Fruit fly (Drosophila melanogaster) whole organism, embryonic: Measurements from ENCODE around the gene Mdh2.

Experiments
- Atf3 ChIP-seq: fragments of 200-800 bp; sonication (Bioruptor generic); optimal IDR thresholded peaks from 3 replicates; lab custom pipeline; 2016; ENCODE audit warnings: missing biosample characterization, missing genetic modification characterization
- B-H1 ChIP-seq: fragments of 200-800 bp; sonication (Bioruptor generic); IDR thresholded peaks from 3 replicates; pipeline ENCODE4 v1.3.6; 2022; ENCODE audit warnings: missing biosample characterization, missing genetic modification characterization
- Bgb ChIP-seq: fragments of 200-800 bp; sonication (Bioruptor generic); IDR thresholded peaks from 2 replicates; pipeline ENCODE4 v1.3.6; 2022; ENCODE audit warnings: missing biosample characterization, missing genetic modification characterization; ENCODE audit not compliant: partially characterized antibody
- CG1024 ChIP-seq: fragments of 200-800 bp; sonication (Bioruptor generic); IDR thresholded peaks from 2 replicates; pipeline ENCODE4 v1.3.6; 2022; ENCODE audit warnings: missing biosample characterization, missing genetic modification characterization
- CG10543 ChIP-seq: fragments of 200-800 bp; sonication (Bioruptor generic); optimal IDR thresholded peaks from 3 replicates; lab custom pipeline; 2017; ENCODE audit warnings: missing biosample characterization, mild to moderate bottlenecking, missing genetic modification characterization, moderate library complexity
- CG11398 ChIP-seq: fragments of 200-800 bp; sonication (Bioruptor generic); optimal IDR thresholded peaks from 2 replicates; lab custom pipeline; 2016; ENCODE audit warnings: missing biosample characterization, missing genetic modification characterization
- CG11696 ChIP-seq: fragments of 200-800 bp; sonication (Bioruptor generic); IDR thresholded peaks from 2 replicates; pipeline ENCODE4 v1.3.6; 2022; ENCODE audit warnings: missing biosample characterization, missing genetic modification characterization
- CG12659 ChIP-seq: fragments of 200-800 bp; sonication (Bioruptor generic); optimal IDR thresholded peaks from 3 replicates; lab custom pipeline; 2017; ENCODE audit warnings: mild to moderate bottlenecking, missing biosample characterization, missing genetic modification reagents, missing genetic modification characterization
- CG12744 ChIP-seq: fragments of 200-800 bp; sonication (Bioruptor generic); optimal IDR thresholded peaks from 2 replicates; lab custom pipeline; 2016; ENCODE audit warnings: missing biosample characterization, missing genetic modification characterization
- CG17568 ChIP-seq: fragments of 200-800 bp; sonication (Bioruptor generic); optimal IDR thresholded peaks from 2 replicates; lab custom pipeline; 2018; ENCODE audit warnings: missing biosample characterization, mild to moderate bottlenecking, missing genetic modification characterization, moderate library complexity
- CG1792 ChIP-seq: fragments of 200-800 bp; sonication (Bioruptor generic); optimal IDR thresholded peaks from 2 replicates; lab custom pipeline; 2016; ENCODE audit warnings: missing biosample characterization, missing genetic modification characterization
- CG18011 ChIP-seq: fragments of 200-800 bp; sonication (Bioruptor generic); optimal IDR thresholded peaks from 2 replicates; lab custom pipeline; 2017; ENCODE audit warnings: missing biosample characterization, missing genetic modification characterization, mild to moderate bottlenecking, moderate library complexity, missing genotype
- CG2678 ChIP-seq: fragments of 200-800 bp; sonication (Bioruptor generic); optimal IDR thresholded peaks from 3 replicates; lab custom pipeline; 2019; ENCODE audit warnings: missing biosample characterization, mild to moderate bottlenecking, missing genetic modification characterization, moderate library complexity
- CG3281 ChIP-seq: fragments of 200-800 bp; sonication (Bioruptor generic); optimal IDR thresholded peaks from 3 replicates; lab custom pipeline; 2017; ENCODE audit warnings: missing biosample characterization, mild to moderate bottlenecking, missing genetic modification characterization
- CG4328 ChIP-seq: fragments of 200-800 bp; sonication (Bioruptor generic); optimal IDR thresholded peaks from 3 replicates; lab custom pipeline; 2017; ENCODE audit warnings: missing biosample characterization, missing genetic modification reagents, missing genetic modification characterization
- CG7928 ChIP-seq: fragments of 200-800 bp; sonication (Bioruptor generic); optimal IDR thresholded peaks from 2 replicates; lab custom pipeline; 2017; ENCODE audit warnings: missing biosample characterization, mild to moderate bottlenecking, missing genetic modification characterization
- Camta ChIP-seq: fragments of 200-800 bp; sonication (Bioruptor generic); optimal IDR thresholded peaks from 2 replicates; lab custom pipeline; 2016; ENCODE audit warnings: missing biosample characterization, missing genetic modification characterization
- CkIIα-i1 ChIP-seq: fragments of 200-800 bp; sonication (Bioruptor generic); IDR thresholded peaks from 2 replicates; pipeline ENCODE4 v1.3.6; 2022; ENCODE audit warnings: missing biosample characterization, missing genetic modification characterization
- Dek ChIP-seq: fragments of 200-800 bp; sonication (Bioruptor generic); optimal IDR thresholded peaks from 3 replicates; lab custom pipeline; 2019; ENCODE audit warnings: missing biosample characterization, mild to moderate bottlenecking, missing genetic modification characterization, moderate library complexity
- E2f2 ChIP-seq: fragments of 200-800 bp; sonication (Bioruptor generic); IDR thresholded peaks from 2 replicates; pipeline ENCODE4 v1.3.6; 2022; ENCODE audit warnings: missing biosample characterization, missing genetic modification characterization
- Fer2 ChIP-seq: fragments of 200-800 bp; sonication (Bioruptor generic); optimal IDR thresholded peaks from 2 replicates; lab custom pipeline; 2018; ENCODE audit warnings: missing biosample characterization, mild to moderate bottlenecking, missing genetic modification characterization, moderate library complexity
- Hr78 ChIP-seq, 2 experiments: fragments of 200-800 bp in 1 of 2; fragments of >200 bp in 1 of 2; sonication (Bioruptor generic) in 1 of 2; optimal IDR thresholded peaks; 2 replicates each; lab custom pipeline; 2017 to 2019; ENCODE audit warnings: missing biosample characterization in 2 of 2, missing genetic modification characterization in 2 of 2, mild to moderate bottlenecking in 1 of 2, moderate library complexity in 1 of 2
- Lhr ChIP-seq: fragments of 200-800 bp; sonication (Bioruptor generic); optimal IDR thresholded peaks from 3 replicates; lab custom pipeline; 2017; ENCODE audit warnings: mild to moderate bottlenecking, missing biosample characterization, missing genetic modification reagents, missing genetic modification characterization
- NFAT ChIP-seq: fragments of 200-800 bp; sonication (Bioruptor generic); IDR thresholded peaks from 2 replicates; pipeline ENCODE4 v1.3.6; 2022; ENCODE audit warnings: missing biosample characterization, missing genetic modification characterization
- Nf-YA ChIP-seq: fragments of 200-800 bp; sonication (Bioruptor generic); IDR thresholded peaks from 2 replicates; pipeline ENCODE4 v1.3.6; 2022; ENCODE audit warnings: missing biosample characterization, missing genetic modification characterization
- Optix ChIP-seq: fragments of 200-800 bp; sonication (Bioruptor generic); IDR thresholded peaks from 3 replicates; pipeline ENCODE4 v1.3.6; 2022; ENCODE audit warnings: missing biosample characterization, missing genetic modification characterization
- PHDP ChIP-seq: fragments of 200-800 bp; sonication (Bioruptor generic); optimal IDR thresholded peaks from 3 replicates; lab custom pipeline; 2018; ENCODE audit warnings: missing biosample characterization, mild to moderate bottlenecking, missing genetic modification characterization, moderate library complexity
- Side ChIP-seq: fragments of 200-800 bp; sonication (Bioruptor generic); optimal IDR thresholded peaks from 2 replicates; lab custom pipeline; 2016; ENCODE audit warnings: missing biosample characterization, missing genetic modification characterization
- Ssrp ChIP-seq: fragments of 200-800 bp; sonication (Bioruptor generic); optimal IDR thresholded peaks from 2 replicates; lab custom pipeline; 2018; ENCODE audit warnings: missing biosample characterization, mild to moderate bottlenecking, missing genetic modification characterization, moderate library complexity
- ase ChIP-seq: fragments of 200-800 bp; sonication (Bioruptor generic); IDR thresholded peaks from 3 replicates; pipeline ENCODE4 v1.3.6; 2022; ENCODE audit warnings: missing biosample characterization, missing genetic modification characterization
- az2 ChIP-seq: fragments of 200-800 bp; sonication (Bioruptor generic); optimal IDR thresholded peaks from 3 replicates; lab custom pipeline; 2016; ENCODE audit warnings: missing biosample characterization, missing genetic modification characterization
- bcd ChIP-seq: fragments of 200-800 bp; sonication (Bioruptor generic); optimal IDR thresholded peaks from 2 replicates; lab custom pipeline; 2017; ENCODE audit warnings: missing biosample characterization, mild to moderate bottlenecking, missing genetic modification characterization
- caup ChIP-seq: fragments of 200-800 bp; sonication (Bioruptor generic); optimal IDR thresholded peaks from 3 replicates; lab custom pipeline; 2017; ENCODE audit warnings: missing biosample characterization, mild to moderate bottlenecking, missing genetic modification characterization, moderate library complexity; ENCODE audit not compliant: severe bottlenecking
- cg ChIP-seq: fragments of 200-800 bp; sonication (Bioruptor generic); optimal IDR thresholded peaks from 3 replicates; lab custom pipeline; 2019; ENCODE audit warnings: missing biosample characterization, mild to moderate bottlenecking, missing genetic modification characterization, moderate library complexity
- croc ChIP-seq: fragments of 200-800 bp; sonication (Bioruptor generic); conservative IDR thresholded peaks from 3 replicates; pipeline ENCODE4 v1.3.6; 2022; ENCODE audit warnings: missing biosample characterization, missing genetic modification characterization
- da ChIP-seq: fragments of 200-800 bp; sonication (Bioruptor generic); optimal IDR thresholded peaks from 2 replicates; lab custom pipeline; 2016; ENCODE audit warnings: missing biosample characterization, missing genetic modification characterization
- danr ChIP-seq: fragments of 200-800 bp; sonication (Bioruptor generic); IDR thresholded peaks from 2 replicates; pipeline ENCODE4 v1.3.6; 2022; ENCODE audit warnings: missing biosample characterization, missing genetic modification characterization
- fd3F ChIP-seq: fragments of 200-800 bp; sonication (Bioruptor generic); optimal IDR thresholded peaks from 2 replicates; lab custom pipeline; 2018; ENCODE audit warnings: missing biosample characterization, mild to moderate bottlenecking, missing genetic modification characterization, moderate library complexity
- ham ChIP-seq: fragments of 200-800 bp; sonication (Bioruptor generic); IDR thresholded peaks from 2 replicates; pipeline ENCODE4 v1.3.6; 2022; ENCODE audit warnings: missing biosample characterization, missing genetic modification characterization
- ken ChIP-seq: fragments of 200-800 bp; sonication (Bioruptor generic); IDR thresholded peaks from 3 replicates; pipeline ENCODE4 v1.3.6; 2022; ENCODE audit warnings: missing biosample characterization, missing genetic modification characterization
- lbe ChIP-seq: fragments of 200-800 bp; sonication (Bioruptor generic); optimal IDR thresholded peaks from 2 replicates; lab custom pipeline; 2016; ENCODE audit warnings: missing biosample characterization, mild to moderate bottlenecking, missing genetic modification characterization
- pan ChIP-seq, 4 experiments: fragments of >200 bp in 3 of 4; fragments of 200-800 bp in 1 of 4; sonication (Bioruptor generic) in 1 of 4; optimal IDR thresholded peaks in 3 of 4; IDR thresholded peaks in 1 of 4; 2 replicates each; pipeline versions ENCODE4 v1.3.6 to Lab custom; 2017 to 2022; ENCODE audit warnings: missing biosample characterization in 2 of 4, missing genetic modification characterization in 2 of 4, mixed read lengths in 1 of 4
- prd ChIP-seq, 3 experiments: fragments of >200 bp in 2 of 3; fragments of 200-800 bp in 1 of 3; sonication (Bioruptor generic) in 1 of 3; optimal IDR thresholded peaks in 2 of 3; IDR thresholded peaks in 1 of 3; 2 replicates in 2 of 3; 3 replicates in 1 of 3; pipeline versions ENCODE4 v1.3.6 to Lab custom; 2017 to 2022; ENCODE audit warnings: missing biosample characterization in 1 of 3, missing genetic modification characterization in 1 of 3
- ro ChIP-seq: fragments of 200-800 bp; sonication (Bioruptor generic); IDR thresholded peaks from 2 replicates; pipeline ENCODE4 v1.3.6; 2022; ENCODE audit warnings: missing biosample characterization, missing genetic modification characterization
- so ChIP-seq: fragments of 200-800 bp; sonication (Bioruptor generic); IDR thresholded peaks from 3 replicates; pipeline ENCODE4 v1.3.6; 2022; ENCODE audit warnings: missing biosample characterization, missing genetic modification characterization
- tna ChIP-seq: fragments of 200-800 bp; sonication (Bioruptor generic); IDR thresholded peaks from 2 replicates; pipeline ENCODE4 v1.3.6; 2022; ENCODE audit warnings: missing biosample characterization, missing genetic modification characterization; ENCODE audit not compliant: partially characterized antibody
- unc-4 ChIP-seq: fragments of 200-800 bp; sonication (Bioruptor generic); IDR thresholded peaks from 2 replicates; pipeline ENCODE4 v1.3.6; 2022; ENCODE audit warnings: missing biosample characterization, missing genetic modification characterization; ENCODE audit not compliant: partially characterized antibody
- unpg ChIP-seq: fragments of 200-800 bp; sonication (Bioruptor generic); optimal IDR thresholded peaks from 3 replicates; lab custom pipeline; 2018; ENCODE audit warnings: missing biosample characterization, mild to moderate bottlenecking, missing genetic modification characterization, moderate library complexity
- wdn ChIP-seq: fragments of 200-800 bp; sonication (Bioruptor generic); IDR thresholded peaks from 2 replicates; pipeline ENCODE4 v1.3.6; 2022; ENCODE audit warnings: missing biosample characterization, missing genetic modification characterization
- wek ChIP-seq: fragments of 200-800 bp; sonication (Bioruptor generic); optimal IDR thresholded peaks from 3 replicates; lab custom pipeline; 2018; ENCODE audit warnings: missing biosample characterization, mild to moderate bottlenecking, missing genetic modification characterization, moderate library complexity

The Mdh2 gene

DNA sequence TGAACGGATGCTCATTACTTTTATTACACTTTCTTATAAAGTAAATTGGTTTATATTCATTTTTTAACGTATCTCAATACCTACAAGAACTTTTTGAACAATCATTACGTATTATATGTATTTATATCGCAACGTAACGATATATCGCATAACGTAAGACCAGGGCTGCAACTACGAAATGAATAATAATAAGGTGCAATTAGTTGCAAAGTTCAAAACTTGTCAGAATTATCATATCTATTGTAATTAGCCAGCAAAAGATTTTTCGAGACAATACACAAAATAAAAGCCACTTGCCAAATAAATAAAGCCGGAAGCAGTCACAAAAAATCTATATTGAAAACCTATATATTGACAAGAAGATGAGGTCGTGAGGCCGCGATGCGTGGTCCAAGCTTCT lies 10.9 kb upstream of the Mdh2 start (continued):
- TF ChIP-seq PHDP (tag; lab: Kevin White, UChicago) (no peak), Camta (GFP tag; lab: Kevin White, UChicago) (peak; percentile 28), CG11398 (no peak), Fer2 (tag; lab: Kevin White, UChicago) (no peak), Lhr (GFP tag; lab: Kevin White, UChicago) (no peak), danr (no peak), Dek (tag; lab: Kevin White, UChicago) (peak; percentile 23), Optix (GFP tag; lab: Robert Waterston, UW) (no peak), CG11696 (GFP tag; lab: Robert Waterston, UW) (no peak), unpg (no peak), CG17568 (no peak), caup (GFP tag; lab: Kevin White, UChicago) (peak; percentile 2), Ssrp (tag; lab: Kevin White, UChicago) (peak; percentile 4), pan (optimal IDR thresholded peaks at IDR 0.05; lab: Kevin White, UChicago) (no peak), pan (GFP tag; optimal IDR thresholded peaks at IDR 0.05 in 1 of 2, IDR thresholded peaks at IDR 0.05 in 1 of 2) (no peak), CG1792 (GFP tag; lab: Kevin White, UChicago) (peak; percentile 2), wek (GFP tag; lab: Kevin White, UChicago) (no peak), CG12744 (no peak), da (GFP tag; lab: Kevin White, UChicago) (no peak), Nf-YA (GFP tag; lab: Robert Waterston, UW) (no peak), lbe (GFP tag; lab: Kevin White, UChicago) (no peak), CG4328 (GFP tag; lab: Kevin White, UChicago) (no peak), az2 (GFP tag; lab: Kevin White, UChicago) (peak; percentile 35), prd (optimal IDR thresholded peaks at IDR 0.05; lab: Kevin White, UChicago) (no peak), prd (GFP tag; IDR thresholded peaks at IDR 0.05; lab: Robert Waterston, UW) (no peak), cg (GFP tag; lab: Kevin White, UChicago) (no peak), Atf3 (GFP tag; lab: Kevin White, UChicago) (no peak), croc (no peak), NFAT (GFP tag; lab: Robert Waterston, UW) (peak; percentile 39; the same call in 1 of the 2 replicates), wdn (GFP tag; lab: Robert Waterston, UW) (no peak), Hr78 (GFP tag; optimal IDR thresholded peaks at IDR 0.05; lab: Kevin White, UChicago) (no peak), so (GFP tag; lab: Robert Waterston, UW) (no peak), E2f2 (GFP tag; lab: Robert Waterston, UW) (peak; percentile 66), Side (GFP tag; lab: Kevin White, UChicago) (no peak), unc-4 (GFP tag; lab: Robert Waterston, UW) (peak; percentile 87), tna (GFP tag; lab: Robert Waterston, UW) (peak; percentile 14; the same call in 1 of the 2 replicates), ro (GFP tag; lab: Robert Waterston, UW) (no peak), fd3F (GFP tag; lab: Kevin White, UChicago) (no peak), CG1024 (GFP tag; lab: Robert Waterston, UW) (no peak), CG3281 (no peak), CG18011 (no peak), CkIIα-i1 (GFP tag; lab: Robert Waterston, UW) (no peak), CG7928 (peak; percentile 87), ken (GFP tag; lab: Robert Waterston, UW) (no peak), CG12659 (GFP tag; lab: Kevin White, UChicago) (peak; percentile 39), CG10543 (GFP tag; lab: Kevin White, UChicago) (no peak), CG2678 (tag; lab: Kevin White, UChicago) (no peak), bcd (GFP tag; lab: Kevin White, UChicago) (peak; percentile 20), B-H1 (GFP tag; lab: Robert Waterston, UW) (no peak), Bgb (GFP tag; lab: Robert Waterston, UW) (peak; percentile 81), ham (no peak), ase (no peak)
